Worm (Caenorhabditis elegans): ENCODE data around the gene zipt-16.

zipt-16 gene

DNA sequence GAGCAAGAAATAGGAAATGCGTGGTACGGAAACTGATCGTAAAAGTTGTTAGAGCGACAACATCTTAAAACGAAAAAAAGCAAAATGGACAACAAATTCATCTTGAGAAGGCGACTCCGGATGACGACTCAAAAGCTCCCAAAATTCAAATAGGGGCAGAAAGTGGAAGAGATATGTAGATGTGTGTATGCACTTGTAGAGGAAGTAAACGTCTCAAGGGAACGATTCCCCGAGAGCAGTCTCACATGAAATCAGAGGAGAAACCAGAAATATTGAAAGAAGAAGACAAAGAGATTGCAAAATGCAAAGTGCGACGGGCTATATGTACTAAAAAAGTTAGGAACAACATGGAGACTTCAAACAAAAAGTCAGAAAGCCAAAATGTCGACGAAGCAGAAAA is 19.3 kb upstream of the zipt-16 start, which contains the start of gene F57B7.2:
Gene F57B7.2, minus strand, starts transcription at position 101 of the 400 bp plus-strand sequence.
- TF ChIP-seq tab-1 (GFP tag; IDR thresholded peaks at IDR 0.05) (no peak), ref-1 (GFP tag; conservative IDR thresholded peaks at IDR 0.05) (no peak), ztf-23 (GFP tag; IDR thresholded peaks at IDR 0.05) (no peak), cog-1 (tag; optimal IDR thresholded peaks at IDR 0.05) (no peak), klf-2 (GFP tag; conservative IDR thresholded peaks at IDR 0.05) (no peak), flt-1 (GFP tag; IDR thresholded peaks at IDR 0.05) (no peak), T22C8.4 (GFP tag; IDR thresholded peaks at IDR 0.05) (no peak), ztf-29 (GFP tag; IDR thresholded peaks at IDR 0.05) (no peak), med-1 (GFP tag; optimal IDR thresholded peaks at IDR 0.05; ENCODE audit: insufficient read depth) (no peak)

DNA sequence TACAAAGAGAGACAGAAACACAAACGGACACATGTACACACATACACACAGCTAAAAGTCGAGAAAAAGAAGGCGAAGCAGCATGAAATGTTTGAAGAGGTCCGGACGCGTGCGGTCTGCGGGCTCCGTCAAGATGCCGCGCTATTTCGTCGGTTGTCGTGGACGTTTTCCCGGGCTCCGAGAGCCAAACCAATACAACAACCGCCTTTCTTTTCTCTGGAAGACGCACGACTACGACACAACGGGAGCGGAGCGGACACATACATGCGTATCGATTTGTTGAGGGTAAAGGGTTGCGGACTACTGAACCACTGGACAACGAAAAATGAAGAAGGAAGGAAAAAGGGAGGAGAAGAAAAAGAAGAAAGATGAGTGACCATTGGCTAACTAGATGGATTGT is 17.4 kb upstream of the zipt-16 start:
- TF ChIP-seq T22C8.4 (GFP tag; IDR thresholded peaks at IDR 0.05) (peak; percentile 41; the same call in 1 of the 2 replicates), cog-1 (tag; optimal IDR thresholded peaks at IDR 0.05) (no peak)

- TF ChIP-seq cog-1 (tag; optimal IDR thresholded peaks at IDR 0.05), result no peak
- no peak for TF ChIP-seq ztf-23 (GFP tag; IDR thresholded peaks at IDR 0.05)
- no peak for TF ChIP-seq ref-1 (GFP tag; conservative IDR thresholded peaks at IDR 0.05)
- no peak for TF ChIP-seq T22C8.4 (GFP tag; IDR thresholded peaks at IDR 0.05)
- TF ChIP-seq tab-1 (GFP tag; IDR thresholded peaks at IDR 0.05), result no peak
- TF ChIP-seq klf-2 (GFP tag; conservative IDR thresholded peaks at IDR 0.05), result no peak
- TF ChIP-seq flt-1 (GFP tag; IDR thresholded peaks at IDR 0.05), result no peak
- TF ChIP-seq med-1 (GFP tag; optimal IDR thresholded peaks at IDR 0.05; ENCODE audit: insufficient read depth), result no peak
- TF ChIP-seq ztf-29 (GFP tag; IDR thresholded peaks at IDR 0.05), result no peak
Observed at ce11 chrV:11446297-11446696, 16.5 kb upstream of the zipt-16 start, which contains the start of gene mig-17. mig-17 (plus strand) TSS chrV:11446685.

DNA sequence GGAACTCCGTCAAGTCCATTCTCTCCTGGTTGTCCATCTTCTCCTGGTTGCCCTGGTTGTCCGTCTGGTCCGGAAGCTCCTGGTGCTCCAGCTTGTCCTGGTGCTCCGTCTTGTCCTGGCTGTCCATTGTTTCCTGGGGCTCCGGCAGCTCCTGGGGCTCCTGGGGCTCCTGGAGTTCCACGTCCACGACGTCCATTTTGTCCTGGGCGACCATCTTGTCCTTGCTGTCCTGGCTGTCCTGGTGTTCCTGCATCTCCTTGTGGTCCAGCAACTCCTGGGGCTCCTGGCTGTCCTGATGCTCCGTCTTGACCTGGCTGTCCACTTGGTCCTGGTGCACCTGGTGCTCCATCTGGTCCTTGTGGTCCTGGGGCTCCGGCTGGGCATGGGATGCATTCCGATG is 13.4 kb upstream of the zipt-16 start:
- TF ChIP-seq ref-1 (GFP tag; conservative IDR thresholded peaks at IDR 0.05) (no peak), cog-1 (tag; optimal IDR thresholded peaks at IDR 0.05) (no peak), klf-2 (GFP tag; conservative IDR thresholded peaks at IDR 0.05) (no peak), ztf-23 (GFP tag; IDR thresholded peaks at IDR 0.05) (no peak), tab-1 (GFP tag; IDR thresholded peaks at IDR 0.05) (no peak), ztf-29 (GFP tag; IDR thresholded peaks at IDR 0.05) (no peak)

DNA sequence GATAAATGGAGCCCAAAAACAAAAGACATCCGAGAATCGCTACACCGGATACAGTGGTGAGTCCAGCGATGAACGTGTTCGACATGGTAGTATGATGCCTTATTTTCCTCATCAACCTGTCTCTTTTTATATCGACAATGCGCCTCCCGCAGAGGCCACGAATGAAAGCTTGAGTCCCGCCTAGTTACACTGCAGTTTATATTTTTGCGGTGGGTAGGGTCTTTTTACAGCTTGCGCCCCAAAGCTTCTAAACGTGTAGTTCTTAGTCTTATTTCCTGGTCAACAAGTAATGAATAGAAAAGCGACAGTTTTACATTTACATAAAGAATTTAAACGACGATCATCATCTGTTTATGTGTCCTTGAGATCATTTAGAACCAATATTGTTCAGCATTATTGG is 12.6 kb upstream of the zipt-16 start, which contains the start of gene col-156:
Gene col-156, minus strand, starts transcription at position 101 of the 400 bp plus-strand sequence.
- TF ChIP-seq T22C8.4 (GFP tag; IDR thresholded peaks at IDR 0.05), result no peak
- TF ChIP-seq cog-1 (tag; optimal IDR thresholded peaks at IDR 0.05), result no peak
- no peak for TF ChIP-seq ztf-23 (GFP tag; IDR thresholded peaks at IDR 0.05)
- no peak for TF ChIP-seq ztf-29 (GFP tag; IDR thresholded peaks at IDR 0.05)
- TF ChIP-seq med-1 (GFP tag; optimal IDR thresholded peaks at IDR 0.05; ENCODE audit: insufficient read depth), result no peak
- no peak for TF ChIP-seq flt-1 (GFP tag; IDR thresholded peaks at IDR 0.05)

ce11 chrV:11454917-11455316 is 7.9 kb upstream of the zipt-16 start:
- TF ChIP-seq tab-1 (GFP tag; IDR thresholded peaks at IDR 0.05), result no peak
- no peak for TF ChIP-seq cog-1 (tag; optimal IDR thresholded peaks at IDR 0.05)

DNA sequence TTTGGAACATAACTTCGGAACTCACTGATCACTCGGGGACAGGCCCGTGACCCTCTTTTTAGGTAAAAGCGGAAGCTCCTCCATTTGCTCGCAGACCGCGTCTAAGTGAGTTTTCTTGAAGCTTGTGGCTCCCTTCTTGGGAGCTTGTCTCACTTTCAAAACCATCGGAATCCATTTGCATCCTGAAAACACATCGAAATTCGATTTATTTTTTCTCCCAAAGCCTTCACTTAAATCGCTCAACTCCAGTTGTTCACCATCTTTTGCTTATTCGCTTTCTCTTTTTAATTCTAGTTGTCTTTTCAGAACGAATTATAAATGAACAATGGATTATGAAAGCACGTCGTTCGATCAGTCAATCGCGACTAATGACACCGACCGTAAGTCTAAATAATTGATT is 3.6 kb upstream of the zipt-16 start, which contains the start of gene T11F9.1:
Gene T11F9.1, plus strand, starts transcription at position 301 of the 400 bp plus-strand sequence.
- TF ChIP-seq ztf-23 (GFP tag; IDR thresholded peaks at IDR 0.05), result no peak
- no peak for TF ChIP-seq ztf-29 (GFP tag; IDR thresholded peaks at IDR 0.05)
- TF ChIP-seq cog-1 (tag; optimal IDR thresholded peaks at IDR 0.05), result no peak
- no peak for TF ChIP-seq flt-1 (GFP tag; IDR thresholded peaks at IDR 0.05)
- no peak for TF ChIP-seq ref-1 (GFP tag; conservative IDR thresholded peaks at IDR 0.05)
- TF ChIP-seq tab-1 (GFP tag; IDR thresholded peaks at IDR 0.05), result no peak
- no peak for TF ChIP-seq klf-2 (GFP tag; conservative IDR thresholded peaks at IDR 0.05)
- TF ChIP-seq T22C8.4 (GFP tag; IDR thresholded peaks at IDR 0.05), result no peak
- no peak for TF ChIP-seq med-1 (GFP tag; optimal IDR thresholded peaks at IDR 0.05; ENCODE audit: insufficient read depth)

ce11 chrV:11470210-11470713 is 7.4 kb downstream of the zipt-16 start, which contains the start of gene aat-6:
aat-6 (minus strand) TSS chrV:11470663.
- TF ChIP-seq ztf-29 (GFP tag; IDR thresholded peaks at IDR 0.05) (no peak), med-1 (GFP tag; optimal IDR thresholded peaks at IDR 0.05; ENCODE audit: insufficient read depth) (no peak), flt-1 (GFP tag; IDR thresholded peaks at IDR 0.05) (no peak), T22C8.4 (GFP tag; IDR thresholded peaks at IDR 0.05) (no peak), tab-1 (GFP tag; IDR thresholded peaks at IDR 0.05) (no peak), cog-1 (tag; optimal IDR thresholded peaks at IDR 0.05) (no peak)

- no peak for TF ChIP-seq tab-1 (GFP tag; IDR thresholded peaks at IDR 0.05)
- TF ChIP-seq T22C8.4 (GFP tag; IDR thresholded peaks at IDR 0.05), result no peak
- TF ChIP-seq cog-1 (tag; optimal IDR thresholded peaks at IDR 0.05), result no peak
- no peak for TF ChIP-seq ztf-23 (GFP tag; IDR thresholded peaks at IDR 0.05)
- no peak for TF ChIP-seq klf-2 (GFP tag; conservative IDR thresholded peaks at IDR 0.05)
- TF ChIP-seq flt-1 (GFP tag; IDR thresholded peaks at IDR 0.05), result no peak
- no peak for TF ChIP-seq ztf-29 (GFP tag; IDR thresholded peaks at IDR 0.05)
- no peak for TF ChIP-seq med-1 (GFP tag; optimal IDR thresholded peaks at IDR 0.05; ENCODE audit: insufficient read depth)
- TF ChIP-seq ref-1 (GFP tag; conservative IDR thresholded peaks at IDR 0.05), result no peak
Observed at ce11 chrV:11472209-11472608, 9.4 kb downstream of the zipt-16 start, which contains the start of the genes nas-20 and nas-21. nas-20 (minus strand) TSS chrV:11472309. nas-21 (plus strand) TSS chrV:11472564.

ce11 chrV:11474399-11474798 is 11.6 kb downstream of the zipt-16 start, which contains the start of gene nas-22:
nas-22 (plus strand) TSS chrV:11474699.
- TF ChIP-seq klf-2 (GFP tag; conservative IDR thresholded peaks at IDR 0.05), result no peak
- TF ChIP-seq flt-1 (GFP tag; IDR thresholded peaks at IDR 0.05), result no peak
- no peak for TF ChIP-seq cog-1 (tag; optimal IDR thresholded peaks at IDR 0.05)
- TF ChIP-seq ztf-23 (GFP tag; IDR thresholded peaks at IDR 0.05), result no peak
- TF ChIP-seq tab-1 (GFP tag; IDR thresholded peaks at IDR 0.05), result no peak
- TF ChIP-seq ztf-29 (GFP tag; IDR thresholded peaks at IDR 0.05), result no peak
- no peak for TF ChIP-seq T22C8.4 (GFP tag; IDR thresholded peaks at IDR 0.05)
- TF ChIP-seq med-1 (GFP tag; optimal IDR thresholded peaks at IDR 0.05; ENCODE audit: insufficient read depth), result no peak
- no peak for TF ChIP-seq ref-1 (GFP tag; conservative IDR thresholded peaks at IDR 0.05)
